Fruit fly (Drosophila melanogaster): ENCODE results near the gene CG15368.
A peak's percentile ranks its signal among the peaks of the same experiment; 100 is the strongest.

Gene CG15368

dm6 chrX:9223182-9223581 lies 7.6 kb downstream of the CG15368 start, which contains the start of gene t:
t (minus strand) TSS chrX:9223257.
- TF ChIP-seq CG17801 (GFP tag; optimal IDR thresholded peaks at IDR 0.05; ENCODE audit: partially characterized antibody), result no peak

- no peak for TF ChIP-seq CG17801 (GFP tag; optimal IDR thresholded peaks at IDR 0.05; ENCODE audit: partially characterized antibody)
Measured at dm6 chrX:9224423-9224822, 8.8 kb downstream of the CG15368 start.

- TF ChIP-seq CG17801 (GFP tag; optimal IDR thresholded peaks at IDR 0.05; ENCODE audit: partially characterized antibody), result no peak
Measured at dm6 chrX:9225137-9225536, 9.6 kb downstream of the CG15368 start, which contains the start of gene CG15370. CG15370 (plus strand) TSS chrX:9225437.

- TF ChIP-seq CG17801 (GFP tag; optimal IDR thresholded peaks at IDR 0.05; ENCODE audit: partially characterized antibody), result no peak
Measured at dm6 chrX:9226837-9227236, 11.3 kb downstream of the CG15368 start, which contains the start of gene Gr8a. Gr8a (plus strand) TSS chrX:9227137.

- peak; percentile 35 for TF ChIP-seq CG17801 (GFP tag; optimal IDR thresholded peaks at IDR 0.05; ENCODE audit: partially characterized antibody)
Measured at dm6 chrX:9232199-9232598, 16.6 kb downstream of the CG15368 start, which contains the start of gene CG12121. CG12121 (minus strand) TSS chrX:9232378.

dm6 chrX:9236485-9236884 lies 20.9 kb downstream of the CG15368 start, which contains the start of gene Ir8a:
Ir8a (minus strand) TSS chrX:9236585.
- TF ChIP-seq CG17801 (GFP tag; optimal IDR thresholded peaks at IDR 0.05; ENCODE audit: partially characterized antibody), result no peak

dm6 chrX:9243417-9243884 lies 27.9 kb downstream of the CG15368 start, which contains the start of the genes mxc and Larp7:
mxc (minus strand) TSS chrX:9243467.
Larp7 (plus strand) TSS chrX:9243817.
- peak; percentile 72 for TF ChIP-seq CG17801 (GFP tag; optimal IDR thresholded peaks at IDR 0.05; ENCODE audit: partially characterized antibody)

- TF ChIP-seq CG17801 (GFP tag; optimal IDR thresholded peaks at IDR 0.05; ENCODE audit: partially characterized antibody), result no peak
Measured at dm6 chrX:9247171-9247783, 31.7 kb downstream of the CG15368 start, which contains the start of the genes amx and Dsor1. amx (minus strand) TSS chrX:9247336. Dsor1 (plus strand) TSS chrX:9247342.

dm6 chrX:9248040-9248439 lies 32.5 kb downstream of the CG15368 start:
- no peak for TF ChIP-seq CG17801 (GFP tag; optimal IDR thresholded peaks at IDR 0.05; ENCODE audit: partially characterized antibody)

- TF ChIP-seq CG17801 (GFP tag; optimal IDR thresholded peaks at IDR 0.05; ENCODE audit: partially characterized antibody), result peak; percentile 62
Measured at dm6 chrX:9250161-9250831, 34.7 kb downstream of the CG15368 start, which contains the start of gene CG17754. CG17754 (plus strand) TSS chrX:9250420.

dm6 chrX:9251212-9251877 lies 35.8 kb downstream of the CG15368 start:
- TF ChIP-seq CG17801 (GFP tag; optimal IDR thresholded peaks at IDR 0.05; ENCODE audit: partially characterized antibody), result no peak

dm6 chrX:9252051-9252708 lies 36.6 kb downstream of the CG15368 start:
- no peak for TF ChIP-seq CG17801 (GFP tag; optimal IDR thresholded peaks at IDR 0.05; ENCODE audit: partially characterized antibody)

dm6 chrX:9255021-9255420 lies 39.4 kb downstream of the CG15368 start:
- no peak for TF ChIP-seq CG17801 (GFP tag; optimal IDR thresholded peaks at IDR 0.05; ENCODE audit: partially characterized antibody)

- TF ChIP-seq CG17801 (GFP tag; optimal IDR thresholded peaks at IDR 0.05; ENCODE audit: partially characterized antibody), result peak; percentile 34
Measured at dm6 chrX:9255964-9256520, 40.5 kb downstream of the CG15368 start, which contains the start of gene ric8a. ric8a (plus strand) TSS chrX:9256168.
